Worm (Caenorhabditis elegans) whole organism, mixed stage, embryonic: ENCODE measurements around the gene fbxa-141.

ENCODE experiments used
- M03D4.4 ChIP-seq: sonication (generic microtip); optimal IDR thresholded peaks from 2 replicates; lab custom pipeline; 2017; ENCODE audit warnings: mild to moderate bottlenecking, missing genetic modification characterization, missing compliant biosample characterization
- bed-3 ChIP-seq: fragments of 200-800 bp; sonication (Bioruptor generic); optimal IDR thresholded peaks from 3 replicates; lab custom pipeline; 2018; ENCODE audit warnings: mild to moderate bottlenecking, missing genetic modification characterization, moderate library complexity, missing compliant biosample characterization
- blmp-1 ChIP-seq: fragments of 150-350 bp; optimal IDR thresholded peaks from 2 replicates; lab custom pipeline; 2014; ENCODE audit warnings: missing biosample characterization, missing genetic modification characterization
- ceh-39 ChIP-seq: fragments of 150-350 bp; optimal IDR thresholded peaks from 2 replicates; lab custom pipeline; 2014; ENCODE audit warnings: missing biosample characterization, missing genetic modification characterization
- ceh-43 ChIP-seq: fragments of 200-800 bp; sonication (Bioruptor generic); optimal IDR thresholded peaks from 2 replicates; lab custom pipeline; 2018; ENCODE audit warnings: mild to moderate bottlenecking, missing genetic modification characterization, moderate library complexity, missing compliant biosample characterization
- ceh-83 ChIP-seq: fragments of 200-800 bp; sonication (Bioruptor generic); optimal IDR thresholded peaks from 2 replicates; lab custom pipeline; 2018; ENCODE audit warnings: mild to moderate bottlenecking, missing genetic modification characterization, missing compliant biosample characterization
- ces-1 ChIP-seq: fragments of 150-350 bp; optimal IDR thresholded peaks from 2 replicates; lab custom pipeline; 2014; ENCODE audit warnings: missing biosample characterization, missing genetic modification reagents, missing genetic modification characterization
- cnd-1 ChIP-seq: fragments of 200-800 bp; sonication (Bioruptor generic); optimal IDR thresholded peaks from 2 replicates; lab custom pipeline; 2018; ENCODE audit warnings: mild to moderate bottlenecking, missing genetic modification characterization, missing compliant biosample characterization
- drap-1 ChIP-seq: fragments of 200-800 bp; sonication (Bioruptor generic); optimal IDR thresholded peaks from 3 replicates; lab custom pipeline; 2018; ENCODE audit warnings: mild to moderate bottlenecking, missing genetic modification characterization, missing compliant biosample characterization
- elt-1 ChIP-seq: sonication (generic microtip); optimal IDR thresholded peaks from 2 replicates; lab custom pipeline; 2017; ENCODE audit warnings: missing genetic modification characterization, mild to moderate bottlenecking, missing compliant biosample characterization, antibody characterized with exemption, moderate library complexity, borderline replicate concordance; ENCODE audit not compliant: insufficient read depth
- elt-3 ChIP-seq: fragments of 150-350 bp; optimal IDR thresholded peaks from 2 replicates; lab custom pipeline; 2014; ENCODE audit warnings: missing biosample characterization, missing genetic modification characterization
- flh-1 ChIP-seq: fragments of 200-800 bp; sonication (Bioruptor generic); optimal IDR thresholded peaks from 2 replicates; lab custom pipeline; 2018; ENCODE audit warnings: mild to moderate bottlenecking, missing genetic modification characterization, moderate library complexity, missing compliant biosample characterization
- ham-2 ChIP-seq: fragments of 200-800 bp; sonication (Bioruptor generic); optimal IDR thresholded peaks from 2 replicates; lab custom pipeline; 2018; ENCODE audit warnings: mild to moderate bottlenecking, missing genetic modification characterization, missing compliant biosample characterization
- hlh-1 ChIP-seq: fragments of 150-350 bp; optimal IDR thresholded peaks from 2 replicates; lab custom pipeline; 2014; ENCODE audit warnings: missing biosample characterization, missing genetic modification reagents, missing genetic modification characterization
- lin-13 ChIP-seq: fragments of 150-350 bp; optimal IDR thresholded peaks from 2 replicates; lab custom pipeline; 2014; ENCODE audit warnings: missing biosample characterization, missing genetic modification characterization
- lin-32 ChIP-seq: fragments of 200-800 bp; sonication (Bioruptor generic); optimal IDR thresholded peaks from 2 replicates; lab custom pipeline; 2018; ENCODE audit warnings: mild to moderate bottlenecking, missing genetic modification characterization, missing compliant biosample characterization
- lsy-2 ChIP-seq: fragments of 150-350 bp; optimal IDR thresholded peaks from 2 replicates; lab custom pipeline; 2014; ENCODE audit warnings: missing biosample characterization, missing genetic modification characterization
- mab-5 ChIP-seq: fragments of 150-350 bp; optimal IDR thresholded peaks from 2 replicates; lab custom pipeline; 2014; ENCODE audit warnings: missing biosample characterization, missing genetic modification characterization
- mep-1 ChIP-seq: fragments of 150-350 bp; optimal IDR thresholded peaks from 2 replicates; lab custom pipeline; 2017; ENCODE audit warnings: missing biosample characterization, missing genetic modification reagents, missing genetic modification characterization, inconsistent platforms
- mls-2 ChIP-seq: sonication (generic microtip); optimal IDR thresholded peaks from 2 replicates; lab custom pipeline; 2016; ENCODE audit warnings: mild to moderate bottlenecking, missing genetic modification characterization, moderate library complexity, missing compliant biosample characterization
- nhr-12 ChIP-seq: fragments of 150-350 bp; optimal IDR thresholded peaks from 2 replicates; lab custom pipeline; 2014; ENCODE audit warnings: missing biosample characterization, missing genetic modification characterization
- nhr-2 ChIP-seq: fragments of 150-350 bp; optimal IDR thresholded peaks from 2 replicates; lab custom pipeline; 2014; ENCODE audit warnings: missing biosample characterization, missing genetic modification characterization
- nhr-237 ChIP-seq: fragments of 150-350 bp; optimal IDR thresholded peaks from 2 replicates; lab custom pipeline; 2014; ENCODE audit warnings: missing biosample characterization, missing genetic modification characterization
- nhr-28 ChIP-seq: fragments of 150-350 bp; optimal IDR thresholded peaks from 2 replicates; lab custom pipeline; 2014; ENCODE audit warnings: missing biosample characterization, missing genetic modification characterization
- nhr-76 ChIP-seq: sonication (generic microtip); optimal IDR thresholded peaks from 2 replicates; lab custom pipeline; 2017; ENCODE audit warnings: missing biosample characterization, missing genetic modification characterization
- pha-4 ChIP-seq: fragments of 150-350 bp; optimal IDR thresholded peaks from 2 replicates; lab custom pipeline; 2018; ENCODE audit warnings: missing biosample characterization, missing genetic modification reagents, missing genetic modification characterization
- sem-2 ChIP-seq: fragments of 200-800 bp; sonication (Bioruptor generic); optimal IDR thresholded peaks from 2 replicates; lab custom pipeline; 2018; ENCODE audit warnings: mild to moderate bottlenecking, missing genetic modification characterization, missing compliant biosample characterization
- snpc-4 ChIP-seq: fragments of 150-350 bp; optimal IDR thresholded peaks from 2 replicates; lab custom pipeline; 2014; ENCODE audit warnings: missing biosample characterization, missing genetic modification characterization
- sptf-1 ChIP-seq: sonication (generic microtip); optimal IDR thresholded peaks from 2 replicates; lab custom pipeline; 2017; ENCODE audit warnings: mild to moderate bottlenecking, missing genetic modification characterization, moderate library complexity, missing compliant biosample characterization
- tbx-8 ChIP-seq: fragments of 200-800 bp; sonication (Bioruptor generic); optimal IDR thresholded peaks from 2 replicates; lab custom pipeline; 2018; ENCODE audit warnings: mild to moderate bottlenecking, missing genetic modification characterization, moderate library complexity, missing compliant biosample characterization
- unc-120 ChIP-seq: sonication (generic microtip); optimal IDR thresholded peaks from 2 replicates; lab custom pipeline; 2017; ENCODE audit warnings: missing genetic modification characterization, missing compliant biosample characterization; ENCODE audit not compliant: poor library complexity, severe bottlenecking
- unc-39 ChIP-seq: fragments of 150-350 bp; optimal IDR thresholded peaks from 2 replicates; lab custom pipeline; 2014; ENCODE audit warnings: missing biosample characterization, missing genetic modification characterization
- unc-62 ChIP-seq: fragments of 150-350 bp; optimal IDR thresholded peaks from 2 replicates; lab custom pipeline; 2014; ENCODE audit warnings: missing biosample characterization, missing genetic modification reagents, missing genetic modification characterization
- zip-8 ChIP-seq: fragments of 150-350 bp; optimal IDR thresholded peaks from 2 replicates; lab custom pipeline; 2014; ENCODE audit warnings: missing biosample characterization, missing genetic modification characterization
- ztf-11 ChIP-seq: fragments of 150-350 bp; optimal IDR thresholded peaks from 2 replicates; lab custom pipeline; 2014; ENCODE audit warnings: missing biosample characterization, missing genetic modification characterization

The fbxa-141 gene

ce11 chrX:14491103-14491502 is 21.6 kb downstream of the fbxa-141 start:
- TF ChIP-seq elt-3 (tag; lab: Kevin White, UChicago): no peak
- TF ChIP-seq cnd-1 (tag; lab: Kevin White, UChicago): peak; percentile 55
- TF ChIP-seq snpc-4 (tag; lab: Kevin White, UChicago): no peak
- TF ChIP-seq nhr-28 (tag; lab: Kevin White, UChicago): no peak
- TF ChIP-seq zip-8 (tag; lab: Kevin White, UChicago): peak; percentile 23
- peak; percentile 22 for TF ChIP-seq mls-2 (tag; lab: Kevin White, UChicago)
- peak; percentile 38 for TF ChIP-seq mep-1
- TF ChIP-seq ceh-39 (tag; lab: Kevin White, UChicago): peak; percentile 70
- no peak for TF ChIP-seq bed-3
- no peak for TF ChIP-seq lsy-2 (tag; lab: Kevin White, UChicago)

- TF ChIP-seq flh-1 (GFP tag; lab: Kevin White, UChicago) (no peak), ces-1 (GFP tag; lab: Kevin White, UChicago) (no peak), ceh-43 (no peak), unc-39 (tag; lab: Kevin White, UChicago) (no peak), bed-3 (no peak), zip-8 (tag; lab: Kevin White, UChicago) (no peak), unc-62 (GFP tag; lab: Kevin White, UChicago) (no peak), sem-2 (GFP tag; lab: Kevin White, UChicago) (no peak)
These were observed 22.2 kb downstream of the fbxa-141 start for ce11 chrX:14490486-14490885.

- TF ChIP-seq bed-3: no peak
- TF ChIP-seq ceh-39 (tag; lab: Kevin White, UChicago): peak; percentile 61
- TF ChIP-seq zip-8 (tag; lab: Kevin White, UChicago): peak; percentile 6
- no peak for TF ChIP-seq snpc-4 (tag; lab: Kevin White, UChicago)
- TF ChIP-seq ztf-11 (tag; lab: Kevin White, UChicago): peak; percentile 64
- peak; percentile 35 for TF ChIP-seq hlh-1 (tag; lab: Kevin White, UChicago)
- TF ChIP-seq lin-32 (GFP tag; lab: Kevin White, UChicago): peak; percentile 5
- no peak for TF ChIP-seq blmp-1 (tag; lab: Kevin White, UChicago)
- no peak for TF ChIP-seq ham-2 (GFP tag; lab: Kevin White, UChicago)
- no peak for TF ChIP-seq nhr-2 (tag; lab: Kevin White, UChicago)
- peak; percentile 75 for TF ChIP-seq lin-13 (tag; lab: Kevin White, UChicago)
- TF ChIP-seq unc-39 (tag; lab: Kevin White, UChicago): no peak
- no peak for TF ChIP-seq mab-5 (tag; lab: Kevin White, UChicago)
- TF ChIP-seq nhr-28 (tag; lab: Kevin White, UChicago): no peak
- no peak for TF ChIP-seq ceh-43
- TF ChIP-seq lsy-2 (tag; lab: Kevin White, UChicago): peak; percentile 44
- TF ChIP-seq flh-1 (GFP tag; lab: Kevin White, UChicago): no peak
- TF ChIP-seq sem-2 (GFP tag; lab: Kevin White, UChicago): no peak
- no peak for TF ChIP-seq nhr-237 (tag; lab: Kevin White, UChicago)
- no peak for TF ChIP-seq elt-3 (tag; lab: Kevin White, UChicago)
- TF ChIP-seq ces-1 (GFP tag; lab: Kevin White, UChicago): peak; percentile 37
- peak; percentile 66 for TF ChIP-seq pha-4 (tag; lab: Kevin White, UChicago)
- peak; percentile 25 for TF ChIP-seq drap-1
- TF ChIP-seq tbx-8 (GFP tag; lab: Kevin White, UChicago): no peak
- peak; percentile 59 for TF ChIP-seq cnd-1 (tag; lab: Kevin White, UChicago)
- TF ChIP-seq sptf-1 (tag; lab: Kevin White, UChicago): peak; percentile 38
- TF ChIP-seq nhr-76 (tag; lab: Kevin White, UChicago): no peak
- peak; percentile 87 for TF ChIP-seq mep-1
- no peak for TF ChIP-seq elt-1 (tag; lab: Kevin White, UChicago)
- peak; percentile 47 for TF ChIP-seq mls-2 (tag; lab: Kevin White, UChicago)
- TF ChIP-seq ceh-83 (GFP tag; lab: Kevin White, UChicago): peak; percentile 51
- TF ChIP-seq unc-120 (tag; lab: Kevin White, UChicago): peak; percentile 26
- peak; percentile 29 for TF ChIP-seq unc-62 (GFP tag; lab: Kevin White, UChicago)
- peak; percentile 36 for TF ChIP-seq M03D4.4 (tag; lab: Kevin White, UChicago)
- TF ChIP-seq nhr-12 (tag; lab: Kevin White, UChicago): no peak
These were observed 22.8 kb downstream of the fbxa-141 start, which contains the start of gene his-24 for ce11 chrX:14489945-14490344. TSS of gene his-24 (plus strand) at chrX:14490094.
